Worm (Caenorhabditis elegans) whole organism, L1 larva: ENCODE results near the gene nspd-7.

ENCODE experiments used
- ceh-82 ChIP-seq, 3 experiments: fragments of 150-350 bp in 1 of 3; sonication (generic microtip) in 2 of 3; optimal IDR thresholded peaks; 2 replicates each; lab custom pipeline; 2014 to 2017; ENCODE audit warnings: missing biosample characterization in 3 of 3, missing genetic modification characterization in 3 of 3
- nhr-47 ChIP-seq: sonication (generic microtip); optimal IDR thresholded peaks from 2 replicates; lab custom pipeline; 2016; ENCODE audit warnings: mild to moderate bottlenecking, missing genetic modification characterization, moderate library complexity, missing compliant biosample characterization
- pag-3 ChIP-seq: sonication (generic microtip); optimal IDR thresholded peaks from 2 replicates; lab custom pipeline; 2017; ENCODE audit warnings: missing genetic modification characterization, mild to moderate bottlenecking, missing compliant biosample characterization, antibody characterized with exemption, borderline replicate concordance; ENCODE audit not compliant: insufficient read depth
- sox-4 ChIP-seq: sonication (generic microtip); optimal IDR thresholded peaks from 2 replicates; lab custom pipeline; 2016; ENCODE audit warnings: missing genetic modification characterization, missing compliant biosample characterization

DNA sequence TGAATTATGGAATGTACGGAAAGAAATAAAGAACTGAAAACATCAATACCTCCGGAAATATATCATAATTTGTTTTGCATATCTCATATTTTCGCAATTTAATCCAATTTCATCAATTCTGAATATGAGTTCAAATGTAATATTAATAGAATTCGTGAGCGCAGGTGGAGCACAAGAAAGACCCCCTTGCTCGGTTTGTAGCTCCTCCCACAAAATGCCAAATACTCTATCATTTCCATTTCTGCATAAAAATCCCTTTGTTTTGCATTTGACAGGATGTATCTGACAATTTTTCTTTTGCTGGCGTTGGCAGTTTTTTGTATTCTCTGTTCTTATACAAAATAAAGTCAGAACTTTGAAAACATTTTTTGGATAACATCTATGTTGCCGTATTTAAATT, 6.1 kb upstream of the nspd-7 start:
- no peak for TF ChIP-seq ceh-82 (tag; optimal IDR thresholded peaks at IDR 0.05; lab: Kevin White, UChicago)
- TF ChIP-seq pag-3 (tag; lab: Kevin White, UChicago), result no peak
- TF ChIP-seq sox-4, result no peak
- no peak for TF ChIP-seq nhr-47
